Worm (Caenorhabditis elegans) whole organism, late embryonic: ENCODE results near the gene C44C10.7.

Source experiments
- C38D4.7 ChIP-seq: fragments of 200-800 bp; sonication (Bioruptor generic); optimal IDR thresholded peaks from 2 replicates; lab custom pipeline; 2018; ENCODE audit warnings: mild to moderate bottlenecking, missing genetic modification characterization, moderate library complexity, missing compliant biosample characterization
- F13H6.1 ChIP-seq: sonication (generic microtip); optimal IDR thresholded peaks from 2 replicates; lab custom pipeline; 2016; ENCODE audit warnings: missing genetic modification characterization, missing compliant biosample characterization
- T23F11.4 ChIP-seq: fragments of 200-800 bp; sonication (Bioruptor generic); optimal IDR thresholded peaks from 2 replicates; lab custom pipeline; 2018; ENCODE audit warnings: mild to moderate bottlenecking, missing genetic modification characterization, missing compliant biosample characterization
- Y22D7AL.16 ChIP-seq: sonication (generic microtip); optimal IDR thresholded peaks from 2 replicates; lab custom pipeline; 2016; ENCODE audit warnings: missing genetic modification characterization, missing compliant biosample characterization
- ahr-1 ChIP-seq: sonication (generic microtip); optimal IDR thresholded peaks from 2 replicates; lab custom pipeline; 2016; ENCODE audit warnings: missing genetic modification characterization, missing compliant biosample characterization
- ceh-14 ChIP-seq: sonication (generic microtip); optimal IDR thresholded peaks from 2 replicates; lab custom pipeline; 2016; ENCODE audit warnings: missing genotype, missing genetic modification characterization, missing compliant biosample characterization
- ceh-22 ChIP-seq: sonication (generic microtip); optimal IDR thresholded peaks from 2 replicates; lab custom pipeline; 2017; ENCODE audit warnings: missing biosample characterization, missing genetic modification characterization
- ceh-24 ChIP-seq: sonication (generic microtip); optimal IDR thresholded peaks from 2 replicates; lab custom pipeline; 2016; ENCODE audit warnings: mild to moderate bottlenecking, missing genetic modification characterization, missing compliant biosample characterization
- ceh-30 ChIP-seq: fragments of 150-350 bp; optimal IDR thresholded peaks from 2 replicates; lab custom pipeline; 2014; ENCODE audit warnings: missing biosample characterization, missing genetic modification characterization
- ceh-34 ChIP-seq: sonication (generic microtip); optimal IDR thresholded peaks from 2 replicates; lab custom pipeline; 2016; ENCODE audit warnings: mild to moderate bottlenecking, missing genetic modification characterization, missing compliant biosample characterization
- ceh-45 ChIP-seq: fragments of 200-800 bp; sonication (Bioruptor generic); IDR thresholded peaks from 2 replicates; pipeline ENCODE4 v1.3.6; 2022; ENCODE audit warnings: missing genetic modification reagents, missing genetic modification characterization, missing compliant biosample characterization
- ceh-48 ChIP-seq: sonication (generic microtip); optimal IDR thresholded peaks from 2 replicates; lab custom pipeline; 2016; ENCODE audit warnings: missing genetic modification characterization, inconsistent platforms, missing compliant biosample characterization
- ceh-9 ChIP-seq: sonication (generic microtip); optimal IDR thresholded peaks from 2 replicates; lab custom pipeline; 2016; ENCODE audit warnings: mild to moderate bottlenecking, missing genetic modification characterization, inconsistent platforms, missing compliant biosample characterization
- che-1 ChIP-seq: sonication (generic microtip); optimal IDR thresholded peaks from 2 replicates; lab custom pipeline; 2016; ENCODE audit warnings: mild to moderate bottlenecking, missing genetic modification characterization, missing compliant biosample characterization
- elt-2 ChIP-seq: sonication (generic microtip); optimal IDR thresholded peaks from 2 replicates; lab custom pipeline; 2016; ENCODE audit warnings: missing genetic modification reagents, missing genetic modification characterization, missing compliant biosample characterization
- elt-4 ChIP-seq: sonication (generic microtip); optimal IDR thresholded peaks from 2 replicates; lab custom pipeline; 2016; ENCODE audit warnings: missing genetic modification characterization, missing compliant biosample characterization
- eyg-1 ChIP-seq: sonication (generic microtip); optimal IDR thresholded peaks from 2 replicates; lab custom pipeline; 2016; ENCODE audit warnings: missing genotype, missing genetic modification characterization, missing compliant biosample characterization
- fkh-10 ChIP-seq: fragments of 150-350 bp; optimal IDR thresholded peaks from 2 replicates; lab custom pipeline; 2014; ENCODE audit warnings: missing biosample characterization, missing genetic modification reagents, missing genetic modification characterization
- fkh-6 ChIP-seq: sonication (generic microtip); optimal IDR thresholded peaks from 2 replicates; lab custom pipeline; 2016; ENCODE audit warnings: missing genetic modification characterization, missing compliant biosample characterization
- hlh-13 ChIP-seq: fragments of 200-800 bp; sonication (Bioruptor generic); optimal IDR thresholded peaks from 2 replicates; lab custom pipeline; 2018; ENCODE audit warnings: mild to moderate bottlenecking, missing genetic modification characterization, missing compliant biosample characterization
- hlh-15 ChIP-seq: sonication (generic microtip); optimal IDR thresholded peaks from 2 replicates; lab custom pipeline; 2016; ENCODE audit warnings: missing genetic modification characterization, missing compliant biosample characterization
- hlh-30 ChIP-seq: sonication (generic microtip); optimal IDR thresholded peaks from 2 replicates; lab custom pipeline; 2017; ENCODE audit warnings: antibody characterized with exemption, missing genetic modification characterization, missing compliant biosample characterization; ENCODE audit not compliant: insufficient read depth
- hlh-8 ChIP-seq: sonication (generic microtip); optimal IDR thresholded peaks from 2 replicates; lab custom pipeline; 2016; ENCODE audit warnings: missing genotype, missing genetic modification characterization, missing compliant biosample characterization
- lim-6 ChIP-seq: sonication (generic microtip); optimal IDR thresholded peaks from 2 replicates; lab custom pipeline; 2016; ENCODE audit warnings: missing genetic modification characterization, missing compliant biosample characterization
- lin-11 ChIP-seq: fragments of 200-800 bp; sonication (Bioruptor generic); optimal IDR thresholded peaks from 2 replicates; lab custom pipeline; 2018; ENCODE audit warnings: mild to moderate bottlenecking, missing genetic modification characterization, missing compliant biosample characterization
- madf-2 ChIP-seq: sonication (generic microtip); optimal IDR thresholded peaks from 2 replicates; lab custom pipeline; 2017; ENCODE audit warnings: missing genetic modification characterization, missing compliant biosample characterization
- mec-3 ChIP-seq: sonication (generic microtip); optimal IDR thresholded peaks from 2 replicates; lab custom pipeline; 2016; ENCODE audit warnings: borderline replicate concordance, missing genetic modification characterization, missing compliant biosample characterization
- nfya-1 ChIP-seq: sonication (generic microtip); optimal IDR thresholded peaks from 2 replicates; lab custom pipeline; 2017; ENCODE audit warnings: missing genetic modification characterization, mild to moderate bottlenecking, missing compliant biosample characterization, antibody characterized with exemption, moderate library complexity
- npax-4 ChIP-seq: sonication (generic microtip); optimal IDR thresholded peaks from 2 replicates; lab custom pipeline; 2016; ENCODE audit warnings: missing genetic modification characterization, missing compliant biosample characterization
- pag-3 ChIP-seq: sonication (generic microtip); optimal IDR thresholded peaks from 2 replicates; lab custom pipeline; 2016; ENCODE audit warnings: missing compliant biosample characterization, missing genetic modification characterization, borderline replicate concordance
- pat-9 ChIP-seq: fragments of 200-800 bp; sonication (Bioruptor generic); optimal IDR thresholded peaks from 2 replicates; lab custom pipeline; 2018; ENCODE audit warnings: mild to moderate bottlenecking, missing genetic modification characterization, moderate library complexity, missing compliant biosample characterization
- pax-1 ChIP-seq: fragments of 150-350 bp; optimal IDR thresholded peaks from 2 replicates; lab custom pipeline; 2014; ENCODE audit warnings: missing biosample characterization, missing genetic modification characterization
- pha-4 ChIP-seq: fragments of 150-350 bp; optimal IDR thresholded peaks from 2 replicates; lab custom pipeline; 2018; ENCODE audit warnings: missing biosample characterization, missing genetic modification reagents, missing genetic modification characterization
- pqm-1 ChIP-seq: sonication (generic microtip); optimal IDR thresholded peaks from 2 replicates; lab custom pipeline; 2016; ENCODE audit warnings: missing genetic modification characterization, missing compliant biosample characterization
- pros-1 ChIP-seq: fragments of 150-350 bp; optimal IDR thresholded peaks from 2 replicates; lab custom pipeline; 2014; ENCODE audit warnings: missing biosample characterization, missing genetic modification reagents, missing genetic modification characterization
- rnt-1 ChIP-seq: sonication (generic microtip); optimal IDR thresholded peaks from 2 replicates; lab custom pipeline; 2016; ENCODE audit warnings: missing genetic modification characterization, missing compliant biosample characterization
- syd-9 ChIP-seq: sonication (generic microtip); optimal IDR thresholded peaks from 2 replicates; lab custom pipeline; 2016; ENCODE audit warnings: mild to moderate bottlenecking, missing genetic modification characterization, moderate library complexity, missing compliant biosample characterization
- tbx-7 ChIP-seq: sonication (generic microtip); optimal IDR thresholded peaks from 2 replicates; lab custom pipeline; 2016; ENCODE audit warnings: missing genotype, missing genetic modification characterization, missing compliant biosample characterization
- unc-55 ChIP-seq: sonication (generic microtip); optimal IDR thresholded peaks from 2 replicates; lab custom pipeline; 2017; ENCODE audit warnings: missing biosample characterization, missing genetic modification reagents, missing genetic modification characterization
- unc-86 ChIP-seq: sonication (generic microtip); optimal IDR thresholded peaks from 2 replicates; lab custom pipeline; 2016; ENCODE audit warnings: missing genetic modification characterization, missing compliant biosample characterization
- zip-5 ChIP-seq: sonication (generic microtip); optimal IDR thresholded peaks from 2 replicates; lab custom pipeline; 2016; ENCODE audit warnings: missing genetic modification characterization, missing compliant biosample characterization

The C44C10.7 gene

DNA sequence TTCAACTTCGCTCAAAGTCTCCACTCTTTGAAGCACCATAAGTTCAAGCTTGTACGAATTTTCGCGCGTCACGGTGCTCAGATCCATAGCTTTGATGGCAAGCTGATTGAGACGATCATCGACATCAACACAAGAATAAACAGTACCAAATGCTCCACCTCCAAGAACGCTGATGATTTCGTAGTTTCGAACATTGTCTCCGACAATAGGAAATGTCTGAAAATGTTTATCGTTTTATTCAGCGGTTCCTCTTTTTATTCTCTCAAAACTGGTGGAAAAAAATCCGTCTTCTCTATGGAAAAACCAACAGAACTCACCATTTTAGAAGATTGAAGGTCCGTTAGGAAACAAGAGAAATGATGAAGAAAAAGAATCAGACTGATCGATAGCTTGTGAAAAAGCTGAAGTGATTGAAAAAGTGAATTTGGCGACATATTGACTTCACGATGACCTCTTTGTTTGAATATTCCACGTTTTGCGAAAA is at the start of gene C44C10.7:
TSS of gene C44C10.7 (minus strand) at position 434 of the 484 bp plus-strand sequence.
- TF ChIP-seq pag-3 (tag; lab: Kevin White, UChicago): no peak
- TF ChIP-seq pat-9 (tag; lab: Kevin White, UChicago): no peak
- TF ChIP-seq ceh-48 (tag; lab: Kevin White, UChicago): no peak
- no peak for TF ChIP-seq rnt-1 (tag; lab: Kevin White, UChicago)

DNA sequence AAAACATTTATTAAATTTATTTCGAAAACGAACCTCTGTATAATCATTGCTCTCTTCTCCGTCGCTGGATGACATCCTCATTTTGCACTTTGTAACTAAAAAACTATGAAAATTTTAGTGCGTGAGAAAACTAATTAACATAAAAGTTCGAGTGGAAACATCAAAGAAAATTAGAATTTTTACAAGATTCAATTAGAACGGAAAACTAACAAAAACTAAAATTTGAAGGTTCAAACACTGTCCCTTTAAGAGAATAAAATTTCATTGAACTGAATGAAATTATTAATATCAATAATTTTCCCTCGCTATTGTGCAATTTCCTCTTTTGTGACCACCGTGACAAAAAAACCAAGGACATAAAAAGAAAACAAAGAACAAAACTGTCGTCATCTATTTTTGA is 49.0 kb upstream of the C44C10.7 start, which contains the start of gene D1053.3:
TSS of gene D1053.3 (minus strand) at position 101 of the 400 bp plus-strand sequence.
- no peak for TF ChIP-seq ceh-22 (tag; lab: Kevin White, UChicago)
- TF ChIP-seq ceh-45 (GFP tag; lab: Robert Waterston, UW): no peak
- no peak for TF ChIP-seq C38D4.7 (GFP tag; lab: Kevin White, UChicago)
- no peak for TF ChIP-seq ceh-14
- TF ChIP-seq T23F11.4: no peak
- no peak for TF ChIP-seq fkh-10 (GFP tag; lab: Kevin White, UChicago)
- TF ChIP-seq unc-86 (tag; lab: Kevin White, UChicago): no peak
- no peak for TF ChIP-seq elt-4 (tag; lab: Kevin White, UChicago)
- no peak for TF ChIP-seq lin-11 (tag; lab: Kevin White, UChicago)
- no peak for TF ChIP-seq pros-1 (tag; lab: Kevin White, UChicago)
- no peak for TF ChIP-seq hlh-30 (tag; lab: Kevin White, UChicago)
- TF ChIP-seq ceh-24 (tag; lab: Kevin White, UChicago): no peak
- TF ChIP-seq zip-5: no peak
- TF ChIP-seq lim-6: no peak
- no peak for TF ChIP-seq fkh-6 (tag; lab: Kevin White, UChicago)
- TF ChIP-seq hlh-13 (GFP tag; lab: Kevin White, UChicago): no peak
- no peak for TF ChIP-seq Y22D7AL.16

DNA sequence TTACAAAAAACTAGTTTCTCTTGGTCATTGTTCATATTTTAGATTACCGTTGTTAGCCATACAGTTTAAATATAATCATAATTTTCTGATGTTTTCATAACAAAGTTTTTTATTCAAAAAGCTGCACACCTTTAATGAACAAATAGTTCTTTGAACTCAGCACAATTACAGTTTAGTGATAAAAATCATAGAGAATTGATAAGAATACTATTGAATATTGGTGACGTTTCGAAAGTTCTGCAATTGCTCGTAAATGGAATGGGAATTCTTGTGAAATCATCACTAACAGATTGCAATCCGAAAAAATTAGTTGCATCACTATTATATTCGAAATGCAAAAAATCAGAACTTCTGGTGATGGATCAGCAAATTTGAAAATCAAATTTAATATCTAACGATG is 46.0 kb upstream of the C44C10.7 start:
- TF ChIP-seq ahr-1 (tag; lab: Kevin White, UChicago) (no peak), pqm-1 (tag; lab: Kevin White, UChicago) (no peak), nfya-1 (no peak), tbx-7 (tag; lab: Kevin White, UChicago) (no peak), lim-6 (no peak), fkh-6 (tag; lab: Kevin White, UChicago) (no peak), hlh-15 (tag; lab: Kevin White, UChicago) (no peak), ceh-30 (tag; lab: Kevin White, UChicago) (no peak), pax-1 (no peak), ceh-45 (GFP tag; lab: Robert Waterston, UW) (no peak), rnt-1 (tag; lab: Kevin White, UChicago) (no peak), hlh-8 (no peak)

ce11 chrX:11732752-11733151 is 44.7 kb upstream of the C44C10.7 start:
- no peak for TF ChIP-seq ceh-45 (GFP tag; lab: Robert Waterston, UW)
- TF ChIP-seq unc-55: no peak
- no peak for TF ChIP-seq ceh-9 (tag; lab: Kevin White, UChicago)

ce11 chrX:11727761-11728160 is 39.7 kb upstream of the C44C10.7 start, which contains the start of the genes gst-42 and D1053.2:
Gene gst-42, minus strand, starts transcription at chrX:11727936.
Gene D1053.2, plus strand, starts transcription at chrX:11728151.
- TF ChIP-seq elt-2 (tag; lab: Kevin White, UChicago) (peak; percentile 72), tbx-7 (tag; lab: Kevin White, UChicago) (no peak), hlh-8 (no peak), hlh-30 (tag; lab: Kevin White, UChicago) (peak; percentile 4)

- TF ChIP-seq madf-2 (tag; lab: Kevin White, UChicago): no peak
- TF ChIP-seq ahr-1 (tag; lab: Kevin White, UChicago): no peak
- TF ChIP-seq npax-4 (tag; lab: Kevin White, UChicago): no peak
- TF ChIP-seq ceh-22 (tag; lab: Kevin White, UChicago): no peak
- TF ChIP-seq ceh-9 (tag; lab: Kevin White, UChicago): no peak
- TF ChIP-seq nfya-1: no peak
- TF ChIP-seq ceh-34 (tag; lab: Kevin White, UChicago): no peak
- TF ChIP-seq che-1: no peak
- TF ChIP-seq pat-9 (tag; lab: Kevin White, UChicago): no peak
- TF ChIP-seq ceh-48 (tag; lab: Kevin White, UChicago): no peak
- TF ChIP-seq syd-9 (tag; lab: Kevin White, UChicago): no peak
- no peak for TF ChIP-seq ceh-30 (tag; lab: Kevin White, UChicago)
- no peak for TF ChIP-seq ceh-45 (GFP tag; lab: Robert Waterston, UW)
- TF ChIP-seq mec-3 (tag; lab: Kevin White, UChicago): no peak
- no peak for TF ChIP-seq ceh-24 (tag; lab: Kevin White, UChicago)
- no peak for TF ChIP-seq pha-4 (tag; lab: Kevin White, UChicago)
- no peak for TF ChIP-seq eyg-1 (tag; lab: Kevin White, UChicago)
- no peak for TF ChIP-seq F13H6.1 (tag; lab: Kevin White, UChicago)
Observed at ce11 chrX:11726450-11726849, 38.4 kb upstream of the C44C10.7 start.
